Worm (Caenorhabditis elegans) whole organism, L4 larva: Measurements from ENCODE around the gene sre-36.

ENCODE experiments used
- D1046.2 ChIP-seq: fragments of 200-800 bp; sonication (Bioruptor generic); IDR thresholded peaks from 2 replicates; pipeline ENCODE4 v1.3.6; 2022; ENCODE audit warnings: missing genetic modification characterization, missing compliant biosample characterization
- ZK546.5 ChIP-seq, 2 experiments: sonication (generic microtip); optimal IDR thresholded peaks; 2 replicates each; lab custom pipeline; 2017; ENCODE audit warnings: missing biosample characterization in 2 of 2, missing genetic modification characterization in 2 of 2
- arid-1 ChIP-seq: fragments of 200-800 bp; sonication (Bioruptor generic); conservative IDR thresholded peaks from 2 replicates; pipeline ENCODE4 v1.3.6; 2022; ENCODE audit warnings: missing genetic modification reagents, missing genetic modification characterization, missing compliant biosample characterization
- attf-4 ChIP-seq: sonication (generic microtip); optimal IDR thresholded peaks from 3 replicates; lab custom pipeline; 2017; ENCODE audit warnings: missing biosample characterization, missing genetic modification characterization
- ceh-20 ChIP-seq: fragments of 200-800 bp; sonication (Bioruptor generic); IDR thresholded peaks from 2 replicates; pipeline ENCODE4 v1.3.6; 2022; ENCODE audit warnings: missing genetic modification reagents, missing genetic modification characterization, missing compliant biosample characterization
- ces-1 ChIP-seq: fragments of 150-350 bp; sonication (generic microtip); optimal IDR thresholded peaks from 4 replicates; lab custom pipeline; 2014; ENCODE audit warnings: missing biosample characterization, missing genetic modification reagents, missing genetic modification characterization
- dmd-6 ChIP-seq: fragments of 200-800 bp; sonication (Bioruptor generic); IDR thresholded peaks from 2 replicates; pipeline ENCODE4 v1.3.6; 2022; ENCODE audit warnings: missing genetic modification reagents, missing genetic modification characterization, missing compliant biosample characterization
- dmd-9 ChIP-seq: fragments of 200-800 bp; sonication (Bioruptor generic); IDR thresholded peaks from 2 replicates; pipeline ENCODE4 v1.3.6; 2022; ENCODE audit warnings: missing genetic modification reagents, missing genetic modification characterization, missing compliant biosample characterization
- dpl-1 ChIP-seq: fragments of 150-350 bp; optimal IDR thresholded peaks from 2 replicates; lab custom pipeline; 2014; ENCODE audit warnings: missing biosample characterization, missing genetic modification reagents, missing genetic modification characterization
- egl-27 ChIP-seq: sonication (generic microtip); optimal IDR thresholded peaks from 3 replicates; lab custom pipeline; 2017; ENCODE audit warnings: missing biosample characterization, missing genetic modification reagents, missing genetic modification characterization
- egl-43 ChIP-seq: fragments of 200-800 bp; sonication (Bioruptor generic); IDR thresholded peaks from 2 replicates; pipeline ENCODE4 v1.3.6; 2022; ENCODE audit warnings: missing genetic modification reagents, missing genetic modification characterization, missing compliant biosample characterization
- fos-1 ChIP-seq: fragments of 150-350 bp; optimal IDR thresholded peaks from 2 replicates; lab custom pipeline; 2014; ENCODE audit warnings: missing biosample characterization, missing genetic modification characterization
- hif-1 ChIP-seq, 2 experiments: sonication (generic microtip); optimal IDR thresholded peaks; 2 replicates each; lab custom pipeline; 2016 to 2017; ENCODE audit warnings: missing compliant biosample characterization in 2 of 2, missing genetic modification characterization in 2 of 2, missing genetic modification reagents in 2 of 2, missing genotype in 2 of 2, mild to moderate bottlenecking in 1 of 2
- lin-1 ChIP-seq: fragments of 200-800 bp; sonication (Bioruptor generic); IDR thresholded peaks from 2 replicates; pipeline ENCODE4 v1.3.6; 2022; ENCODE audit warnings: missing genetic modification reagents, missing genetic modification characterization, missing compliant biosample characterization
- lin-39 ChIP-seq: fragments of 150-350 bp; optimal IDR thresholded peaks from 2 replicates; lab custom pipeline; 2014; ENCODE audit warnings: missing biosample characterization, missing genetic modification reagents, missing genetic modification characterization
- lir-3 ChIP-seq: sonication (generic microtip); optimal IDR thresholded peaks from 2 replicates; lab custom pipeline; 2016; ENCODE audit warnings: mild to moderate bottlenecking, missing genetic modification characterization, missing compliant biosample characterization
- lsy-2 ChIP-seq, 2 experiments: fragments of 150-350 bp in 1 of 2; sonication (generic microtip) in 1 of 2; optimal IDR thresholded peaks; 2 replicates each; lab custom pipeline; 2014 to 2017; ENCODE audit warnings: missing biosample characterization in 2 of 2, missing genetic modification characterization in 2 of 2
- madf-5 ChIP-seq, 2 experiments: fragments of 200-800 bp; sonication (Bioruptor generic); IDR thresholded peaks; 2 replicates each; pipeline ENCODE4 v1.3.6; 2022; ENCODE audit warnings: missing compliant biosample characterization in 2 of 2, missing genetic modification characterization in 2 of 2
- madf-9 ChIP-seq: fragments of 200-800 bp; sonication (Bioruptor generic); conservative IDR thresholded peaks from 2 replicates; pipeline ENCODE4 v1.3.6; 2022; ENCODE audit warnings: missing genetic modification reagents, missing genetic modification characterization, missing compliant biosample characterization
- mdl-1 ChIP-seq, 2 experiments: fragments of 150-350 bp in 1 of 2; sonication (generic microtip) in 1 of 2; optimal IDR thresholded peaks; 2 replicates each; lab custom pipeline; 2014 to 2017; ENCODE audit warnings: missing biosample characterization in 2 of 2, missing genetic modification characterization in 2 of 2
- mep-1 ChIP-seq: fragments of 150-350 bp; sonication (generic microtip); optimal IDR thresholded peaks from 3 replicates; lab custom pipeline; 2014; ENCODE audit warnings: missing biosample characterization, missing genetic modification characterization
- mxl-3 ChIP-seq: fragments of 200-800 bp; sonication (Bioruptor generic); optimal IDR thresholded peaks from 2 replicates; lab custom pipeline; 2018; ENCODE audit warnings: mild to moderate bottlenecking, missing genetic modification characterization, missing compliant biosample characterization
- nhr-111 ChIP-seq: fragments of 200-800 bp; sonication (Bioruptor generic); optimal IDR thresholded peaks from 2 replicates; lab custom pipeline; 2018; ENCODE audit warnings: mild to moderate bottlenecking, missing genetic modification characterization, missing compliant biosample characterization
- nhr-42 ChIP-seq: fragments of 200-800 bp; sonication (Bioruptor generic); IDR thresholded peaks from 2 replicates; pipeline ENCODE4 v1.3.6; 2022; ENCODE audit warnings: missing genetic modification characterization, missing compliant biosample characterization
- pha-4 ChIP-seq, 2 experiments: fragments of 150-350 bp in 1 of 2; fragments of 200-800 bp in 1 of 2; sonication (Bioruptor generic) in 1 of 2; IDR thresholded peaks in 1 of 2; optimal IDR thresholded peaks in 1 of 2; 2 replicates each; pipeline versions ENCODE4 v1.3.6 to Lab custom; 2014 to 2022; ENCODE audit warnings: missing genetic modification characterization in 2 of 2, missing genetic modification reagents in 2 of 2, missing biosample characterization in 1 of 2, missing compliant biosample characterization in 1 of 2
- set-16 ChIP-seq: fragments of 200-800 bp; sonication (Bioruptor generic); IDR thresholded peaks from 2 replicates; pipeline ENCODE4 v1.3.6; 2022; ENCODE audit warnings: missing genetic modification reagents, missing genetic modification characterization, missing compliant biosample characterization
- skn-1 ChIP-seq: fragments of 150-350 bp; optimal IDR thresholded peaks from 2 replicates; lab custom pipeline; 2014; ENCODE audit warnings: missing biosample characterization, missing genetic modification characterization
- snpc-1.2 ChIP-seq: fragments of 200-800 bp; sonication (Bioruptor generic); IDR thresholded peaks from 2 replicates; pipeline ENCODE4 v1.3.6; 2022; ENCODE audit warnings: missing genetic modification reagents, missing genetic modification characterization, missing compliant biosample characterization
- spr-1 ChIP-seq: sonication (generic microtip); optimal IDR thresholded peaks from 2 replicates; lab custom pipeline; 2016; ENCODE audit warnings: mild to moderate bottlenecking, missing genetic modification characterization, missing compliant biosample characterization
- unc-130 ChIP-seq: sonication (generic microtip); optimal IDR thresholded peaks from 2 replicates; lab custom pipeline; 2016; ENCODE audit warnings: missing genetic modification reagents, missing genetic modification characterization, missing compliant biosample characterization
- unc-39 ChIP-seq: sonication (generic microtip); optimal IDR thresholded peaks from 2 replicates; lab custom pipeline; 2017; ENCODE audit warnings: missing biosample characterization, missing genetic modification characterization
- unc-62 ChIP-seq, 3 experiments: fragments of 150-350 bp in 1 of 3; sonication (generic microtip); optimal IDR thresholded peaks in 2 of 3; peaks in 1 of 3; 1 replicate in 1 of 3; 2 replicates in 2 of 3; lab custom pipeline; 2014 to 2017; ENCODE audit warnings: missing biosample characterization in 3 of 3, missing genetic modification characterization in 3 of 3, missing genetic modification reagents in 3 of 3, missing genotype in 1 of 3
- zag-1 ChIP-seq: fragments of 150-350 bp; optimal IDR thresholded peaks from 2 replicates; lab custom pipeline; 2014; ENCODE audit warnings: missing biosample characterization, missing genetic modification characterization
- zip-11 ChIP-seq: fragments of 200-800 bp; sonication (Bioruptor generic); IDR thresholded peaks from 2 replicates; pipeline ENCODE4 v1.3.6; 2022; ENCODE audit warnings: missing genetic modification characterization, missing compliant biosample characterization

Gene sre-36

DNA sequence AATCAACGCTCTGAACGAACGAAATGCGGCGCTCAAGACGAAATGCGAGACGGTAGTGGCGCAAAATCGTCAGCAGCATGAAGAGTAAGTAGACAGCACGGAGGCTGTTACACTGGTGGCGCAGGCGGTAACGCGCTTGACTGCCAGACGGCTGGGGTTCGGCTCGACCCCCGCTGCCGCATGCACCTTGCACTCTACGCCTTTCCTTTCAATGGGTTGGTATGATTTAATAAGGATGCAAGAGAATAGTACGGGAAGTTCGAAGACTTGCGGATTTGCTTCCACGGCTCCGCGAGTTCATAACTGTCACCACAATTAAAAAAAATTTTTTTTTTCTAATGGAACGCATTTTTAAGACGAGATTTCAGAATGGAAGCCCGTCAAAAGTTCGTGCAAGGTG lies 29.4 kb upstream of the sre-36 start (continued):
- TF ChIP-seq lin-39 (tag; lab: Kevin White, UChicago) (no peak), pha-4 (GFP tag; IDR thresholded peaks at IDR 0.05; lab: Robert Waterston, UW) (peak; percentile 90), pha-4 (tag; optimal IDR thresholded peaks at IDR 0.05; lab: Kevin White, UChicago) (no peak), arid-1 (GFP tag; lab: Robert Waterston, UW) (peak; percentile 81; the same call in 1 of the 2 replicates), mdl-1 (tag; optimal IDR thresholded peaks at IDR 0.05; lab: Kevin White, UChicago) (peak in 1 of 2 experiments; percentile 10), nhr-111 (GFP tag; lab: Kevin White, UChicago) (peak; percentile 76), lir-3 (tag; lab: Kevin White, UChicago) (peak; percentile 80), dmd-9 (GFP tag; lab: Robert Waterston, UW) (peak; percentile 75), madf-5 (GFP tag; IDR thresholded peaks at IDR 0.05; lab: Robert Waterston, UW) (peak; percentile 65 to 79; a peak in 2 of 4 replicates), ces-1 (GFP tag; lab: Kevin White, UChicago) (peak; percentile 6), mxl-3 (GFP tag; lab: Kevin White, UChicago) (no peak), attf-4 (tag; lab: Kevin White, UChicago) (no peak), hif-1 (tag; optimal IDR thresholded peaks at IDR 0.05; lab: Kevin White, UChicago) (peak in 1 of 2 experiments; percentile 61)

DNA sequence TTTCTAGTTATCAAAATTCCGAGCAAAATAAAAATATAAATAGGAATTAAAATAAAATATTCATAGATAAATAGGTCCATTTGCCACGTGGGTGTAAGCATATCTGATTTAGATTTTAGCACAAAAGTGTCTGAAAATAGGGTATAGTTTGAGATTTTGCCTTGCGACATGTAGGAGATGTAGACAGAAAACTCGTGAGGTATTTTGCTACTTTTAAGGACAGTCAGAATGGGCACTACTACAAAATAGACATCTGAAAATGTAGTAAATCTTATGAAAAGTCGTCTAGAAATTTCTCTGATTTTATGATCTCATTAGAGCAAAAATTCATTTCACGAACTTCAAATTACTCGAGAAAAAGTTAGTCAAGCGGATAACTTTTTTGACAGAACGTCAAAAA lies 24.8 kb upstream of the sre-36 start, which contains the start of gene srv-34:
TSS of gene srv-34 (minus strand) at position 101 of the 400 bp plus-strand sequence.
- TF ChIP-seq skn-1 (tag; lab: Kevin White, UChicago) (no peak), dmd-6 (GFP tag; lab: Robert Waterston, UW) (no peak), spr-1 (tag; lab: Kevin White, UChicago) (no peak), mep-1 (tag; lab: Kevin White, UChicago) (no peak), egl-27 (tag; lab: Kevin White, UChicago) (no peak), nhr-42 (GFP tag; lab: Robert Waterston, UW) (no peak), zag-1 (no peak), unc-62 (GFP tag; optimal IDR thresholded peaks at IDR 0.05 in 1 of 2; lab: Kevin White, UChicago) (peak in 1 of 2 experiments; percentile 62), unc-62 (tag; optimal IDR thresholded peaks at IDR 0.05; lab: Kevin White, UChicago) (no peak)

DNA sequence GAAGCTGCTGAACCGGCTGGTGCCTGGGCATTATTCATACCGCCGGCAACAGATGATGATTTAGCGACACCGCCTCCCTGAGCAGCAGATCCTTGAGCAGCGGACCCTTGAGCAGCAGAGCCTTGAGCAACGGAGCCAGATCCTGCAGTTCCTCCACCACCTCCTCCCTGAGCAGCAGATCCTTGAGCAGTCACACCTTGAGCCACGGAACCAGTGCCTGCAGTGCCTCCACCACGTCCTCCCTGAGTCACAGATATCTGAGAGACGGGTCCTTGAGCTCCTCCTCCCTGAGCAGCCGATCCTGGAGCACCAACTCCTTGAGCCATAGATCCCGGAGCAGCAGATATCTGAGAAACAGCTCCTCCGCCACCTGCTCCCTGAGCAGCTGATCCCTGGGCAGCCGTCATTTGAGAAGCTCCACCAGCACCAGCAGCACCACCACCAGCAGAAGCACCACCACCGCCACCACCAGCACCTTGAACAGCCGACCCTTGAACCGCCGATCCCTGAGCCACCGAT lies 23.0 kb upstream of the sre-36 start:
- TF ChIP-seq unc-130 (GFP tag; lab: Kevin White, UChicago) (no peak), pha-4 (GFP tag; IDR thresholded peaks at IDR 0.05; lab: Robert Waterston, UW) (no peak; the same call in 1 of the 2 replicates), pha-4 (tag; optimal IDR thresholded peaks at IDR 0.05; lab: Kevin White, UChicago) (no peak), ZK546.5 (tag; optimal IDR thresholded peaks at IDR 0.05; lab: Kevin White, UChicago) (no peak), ceh-20 (GFP tag; lab: Robert Waterston, UW) (no peak), set-16 (GFP tag; lab: Robert Waterston, UW) (peak; percentile 95), mep-1 (tag; lab: Kevin White, UChicago) (no peak), fos-1 (tag; lab: Kevin White, UChicago) (no peak), madf-9 (GFP tag; lab: Robert Waterston, UW) (no peak), snpc-1.2 (GFP tag; lab: Robert Waterston, UW) (0 out of 2 replicates have a peak, but pooled peaks have one; percentile 41), lsy-2 (tag; optimal IDR thresholded peaks at IDR 0.05; lab: Kevin White, UChicago) (no peak), dpl-1 (GFP tag; lab: Kevin White, UChicago) (no peak)

DNA sequence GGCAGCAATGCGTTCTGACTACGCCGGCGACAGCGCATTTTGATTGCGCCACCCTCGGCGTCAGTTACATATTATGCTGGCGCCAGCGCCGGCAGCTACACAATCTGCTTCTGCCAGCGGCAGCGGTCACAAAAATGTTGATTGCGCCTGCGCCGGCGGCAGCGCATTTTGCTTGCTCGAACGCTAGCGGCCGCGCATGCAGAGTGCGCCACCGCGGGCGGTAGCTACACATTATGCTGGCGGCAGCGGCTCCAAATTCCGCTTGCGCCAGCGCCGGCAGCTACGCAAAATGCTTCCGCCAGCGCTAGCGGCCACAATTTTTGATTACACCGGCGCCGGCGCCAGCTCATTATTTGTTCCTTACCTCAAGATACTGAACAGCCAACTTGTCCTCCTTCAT lies 22.3 kb upstream of the sre-36 start:
- TF ChIP-seq unc-39 (tag; lab: Kevin White, UChicago) (no peak), nhr-42 (GFP tag; lab: Robert Waterston, UW) (peak; percentile 25; the same call in 1 of the 2 replicates), set-16 (GFP tag; lab: Robert Waterston, UW) (peak; percentile 91), egl-43 (GFP tag; lab: Robert Waterston, UW) (peak; percentile 60; the same call in 1 of the 2 replicates), D1046.2 (GFP tag; lab: Robert Waterston, UW) (peak; percentile 72; the same call in 1 of the 2 replicates), lin-1 (GFP tag; lab: Robert Waterston, UW) (no peak), zip-11 (no peak), dmd-9 (GFP tag; lab: Robert Waterston, UW) (0 out of 2 replicates have a peak, but pooled peaks have one; percentile 21)
- TF ChIP-seq, all 104 proteins: peak for 5
